Worm (Caenorhabditis elegans): ENCODE results near the gene fbxa-77.
A peak's percentile ranks its signal among the peaks of the same experiment; 100 is the strongest.

fbxa-77 gene

DNA sequence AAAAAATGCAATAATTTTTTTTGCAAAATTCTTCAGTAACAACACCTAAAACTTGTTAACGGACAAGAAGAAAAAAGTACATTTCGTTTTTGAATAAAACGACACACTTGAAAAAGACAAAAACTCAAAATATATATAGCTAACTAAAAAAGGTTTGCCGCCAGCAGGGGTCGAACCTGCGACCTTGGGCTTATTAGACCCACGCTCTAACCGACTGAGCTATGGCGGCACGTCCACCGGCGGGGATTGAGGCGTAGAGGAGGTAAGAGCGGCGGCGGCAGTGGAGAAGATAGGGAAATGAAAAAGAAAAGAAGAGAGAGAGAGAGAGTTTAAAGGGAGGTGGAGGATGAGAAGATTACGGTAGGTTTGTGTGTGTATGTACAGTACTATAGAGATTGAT is 31.1 kb upstream of the fbxa-77 start (continued):
- TF ChIP-seq F49E8.2 (tag; optimal IDR thresholded peaks at IDR 0.05; ENCODE audit: borderline replicate concordance) (no peak), dmd-6 (GFP tag; IDR thresholded peaks at IDR 0.05) (no peak; the same call in 1 of the 2 replicates), zip-11 (GFP tag; IDR thresholded peaks at IDR 0.05) (0 out of 2 replicates have a peak, but pooled peaks have one; percentile 38), jun-1 (tag; optimal IDR thresholded peaks at IDR 0.05) (no peak), Y5F2A.4 (GFP tag; optimal IDR thresholded peaks at IDR 0.05) (no peak), nhr-111 (GFP tag; optimal IDR thresholded peaks at IDR 0.05) (no peak), gei-8 (GFP tag; optimal IDR thresholded peaks at IDR 0.05) (no peak), pqm-1 (tag; optimal IDR thresholded peaks at IDR 0.05) (no peak), madf-5 (GFP tag; IDR thresholded peaks at IDR 0.05) (no peak), zfp-3 (GFP tag; conservative IDR thresholded peaks at IDR 0.05) (no peak), pha-4 (GFP tag; IDR thresholded peaks at IDR 0.05) (peak; percentile 34; the same call in 1 of the 2 replicates), pha-4 (tag; optimal IDR thresholded peaks at IDR 0.05) (no peak), aha-1 (tag) (peak; percentile 85), dve-1 (tag; optimal IDR thresholded peaks at IDR 0.05; ENCODE audit: insufficient read depth) (peak; percentile 3), sdz-12 (GFP tag; optimal IDR thresholded peaks at IDR 0.05) (no peak), nhr-6 (tag; optimal IDR thresholded peaks at IDR 0.05) (no peak), nhr-77 (tag; optimal IDR thresholded peaks at IDR 0.05) (no peak), hlh-30 (tag; optimal IDR thresholded peaks at IDR 0.05; ENCODE audit: insufficient read depth) (no peak), ctbp-1 (GFP tag; IDR thresholded peaks at IDR 0.05) (no peak), skn-1 (tag; optimal IDR thresholded peaks at IDR 0.05) (no peak), set-16 (GFP tag; IDR thresholded peaks at IDR 0.05) (peak; percentile 66), nhr-28 (tag; optimal IDR thresholded peaks at IDR 0.05) (no peak), ceh-32 (tag; optimal IDR thresholded peaks at IDR 0.05; ENCODE audit: poor library complexity) (no peak), dpl-1 (GFP tag; optimal IDR thresholded peaks at IDR 0.05) (no peak), F26F4.8 (GFP tag; conservative IDR thresholded peaks at IDR 0.05) (no peak), lin-15B (tag; optimal IDR thresholded peaks at IDR 0.05) (no peak), hmg-1.1 (GFP tag; IDR thresholded peaks at IDR 0.05) (no peak), mxl-2 (GFP tag; conservative IDR thresholded peaks at IDR 0.05) (no peak), ceh-20 (GFP tag; IDR thresholded peaks at IDR 0.05) (no peak), ces-1 (GFP tag; optimal IDR thresholded peaks at IDR 0.05) (no peak), ceh-62 (tag; optimal IDR thresholded peaks at IDR 0.05) (no peak), nhr-11 (tag; optimal IDR thresholded peaks at IDR 0.05) (no peak), R02D3.7 (tag; optimal IDR thresholded peaks at IDR 0.05) (no peak), D1046.2 (GFP tag; IDR thresholded peaks at IDR 0.05) (no peak), mdl-1 (tag; optimal IDR thresholded peaks at IDR 0.05) (no peak), dmd-8 (GFP tag; IDR thresholded peaks at IDR 0.05) (peak; percentile 31; the same call in 1 of the 2 replicates), Y75B8A.6 (GFP tag; IDR thresholded peaks at IDR 0.05) (no peak), duxl-1 (tag; optimal IDR thresholded peaks at IDR 0.05; ENCODE audit: poor library complexity) (no peak), snpc-4 (tag; optimal IDR thresholded peaks at IDR 0.05) (no peak), cey-2 (tag; optimal IDR thresholded peaks at IDR 0.05; ENCODE audit: borderline replicate concordance, insufficient read depth) (no peak), ceh-44 (GFP tag; IDR thresholded peaks at IDR 0.05) (no peak), egl-27 (tag; optimal IDR thresholded peaks at IDR 0.05) (no peak), tag-97 (GFP tag; IDR thresholded peaks at IDR 0.05) (no peak), lin-39 (tag; optimal IDR thresholded peaks at IDR 0.05) (no peak), mdt-29 (GFP tag; IDR thresholded peaks at IDR 0.05) (no peak), lim-7 (GFP tag; IDR thresholded peaks at IDR 0.05) (peak; percentile 68; the same call in 1 of the 2 replicates), lir-3 (tag; optimal IDR thresholded peaks at IDR 0.05) (no peak), spr-1 (tag; optimal IDR thresholded peaks at IDR 0.05) (no peak), mes-2 (tag; optimal IDR thresholded peaks at IDR 0.05; ENCODE audit: poor library complexity, severe bottlenecking) (peak; percentile 72), fos-1 (tag; optimal IDR thresholded peaks at IDR 0.05) (no peak), daf-8 (GFP tag; IDR thresholded peaks at IDR 0.05) (no peak), fkh-10 (GFP tag; optimal IDR thresholded peaks at IDR 0.05) (no peak)

All from whole organism, L4 larva.